Fruit fly (Drosophila melanogaster): ENCODE results near the gene CG13385.

- TF ChIP-seq CG8478 (optimal IDR thresholded peaks at IDR 0.05) = no peak
- no peak for TF ChIP-seq CTCF (optimal IDR thresholded peaks at IDR 0.05)
Measured at dm6 chr2L:8419382-8419940, 23.0 kb downstream of the CG13385 start.
